Worm (Caenorhabditis elegans) whole organism, L1 larva: ENCODE data around the gene C18C4.7.

Experiments used
- C04F5.9 ChIP-seq: sonication (generic microtip); optimal IDR thresholded peaks from 2 replicates; lab custom pipeline; 2016; ENCODE audit warnings: missing genetic modification characterization, missing compliant biosample characterization
- C34B4.2 ChIP-seq: sonication (generic microtip); optimal IDR thresholded peaks from 2 replicates; lab custom pipeline; 2017; ENCODE audit warnings: mild to moderate bottlenecking, missing genetic modification characterization, missing compliant biosample characterization
- F16B12.6 ChIP-seq: fragments of 150-350 bp; optimal IDR thresholded peaks from 2 replicates; lab custom pipeline; 2014; ENCODE audit warnings: missing biosample characterization, missing genetic modification characterization
- aha-1 ChIP-seq: fragments of 150-350 bp; optimal IDR thresholded peaks from 2 replicates; lab custom pipeline; 2014; ENCODE audit warnings: missing biosample characterization, missing genetic modification characterization
- alr-1 ChIP-seq: fragments of 200-800 bp; sonication (Bioruptor generic); optimal IDR thresholded peaks from 2 replicates; lab custom pipeline; 2018; ENCODE audit warnings: borderline replicate concordance, mild to moderate bottlenecking, missing genetic modification characterization, missing compliant biosample characterization
- ama-1 ChIP-seq: fragments of 150-350 bp; optimal IDR thresholded peaks from 2 replicates; lab custom pipeline; 2014
- blmp-1 ChIP-seq: fragments of 150-350 bp; optimal IDR thresholded peaks from 2 replicates; lab custom pipeline; 2014; ENCODE audit warnings: missing biosample characterization, missing genetic modification characterization
- ceh-63 ChIP-seq: fragments of 200-800 bp; sonication (Bioruptor generic); optimal IDR thresholded peaks from 2 replicates; lab custom pipeline; 2018; ENCODE audit warnings: mild to moderate bottlenecking, missing genetic modification characterization, missing compliant biosample characterization
- ceh-82 ChIP-seq, 3 experiments: fragments of 150-350 bp in 1 of 3; sonication (generic microtip) in 2 of 3; optimal IDR thresholded peaks; 2 replicates each; lab custom pipeline; 2014 to 2017; ENCODE audit warnings: missing biosample characterization in 3 of 3, missing genetic modification characterization in 3 of 3
- ces-1 ChIP-seq: fragments of 150-350 bp; optimal IDR thresholded peaks from 2 replicates; lab custom pipeline; 2014; ENCODE audit warnings: missing biosample characterization, missing genetic modification reagents, missing genetic modification characterization
- dpl-1 ChIP-seq, 3 experiments: fragments of 150-350 bp in 2 of 3; sonication (generic microtip) in 1 of 3; optimal IDR thresholded peaks; 2 replicates each; lab custom pipeline; 2014 to 2017; ENCODE audit warnings: missing biosample characterization in 3 of 3, missing genetic modification characterization in 3 of 3, missing genetic modification reagents in 3 of 3
- dsc-1 ChIP-seq: sonication (generic microtip); optimal IDR thresholded peaks from 2 replicates; lab custom pipeline; 2016; ENCODE audit warnings: mild to moderate bottlenecking, missing genetic modification characterization, missing compliant biosample characterization
- efl-3 ChIP-seq: fragments of 200-800 bp; sonication (Bioruptor generic); optimal IDR thresholded peaks from 2 replicates; lab custom pipeline; 2018; ENCODE audit warnings: mild to moderate bottlenecking, missing genetic modification characterization, missing compliant biosample characterization
- egl-13 ChIP-seq: sonication (generic microtip); optimal IDR thresholded peaks from 2 replicates; lab custom pipeline; 2016; ENCODE audit warnings: missing genotype, missing genetic modification reagents, missing genetic modification characterization, missing compliant biosample characterization
- elt-2 ChIP-seq: sonication (generic microtip); optimal IDR thresholded peaks from 2 replicates; lab custom pipeline; 2016; ENCODE audit warnings: missing genetic modification characterization, mild to moderate bottlenecking, inconsistent platforms, missing compliant biosample characterization, missing genetic modification reagents
- elt-3 ChIP-seq, 6 experiments: fragments of 150-350 bp in 1 of 6; sonication (generic microtip); optimal IDR thresholded peaks; 2 replicates each; lab custom pipeline; 2017 to 2018; ENCODE audit warnings: missing biosample characterization in 6 of 6, missing genetic modification characterization in 6 of 6, inconsistent platforms in 1 of 6
- ets-5 ChIP-seq: fragments of 200-800 bp; sonication (Bioruptor generic); IDR thresholded peaks from 2 replicates; pipeline ENCODE4 v1.3.6; 2022; ENCODE audit warnings: missing genetic modification characterization, missing compliant biosample characterization
- fkh-10 ChIP-seq: sonication (generic microtip); optimal IDR thresholded peaks from 2 replicates; lab custom pipeline; 2017; ENCODE audit warnings: missing biosample characterization, missing genetic modification reagents, missing genetic modification characterization
- fkh-4 ChIP-seq: sonication (generic microtip); optimal IDR thresholded peaks from 2 replicates; lab custom pipeline; 2016; ENCODE audit warnings: missing compliant biosample characterization, missing genetic modification characterization, borderline replicate concordance
- fos-1 ChIP-seq: fragments of 150-350 bp; optimal IDR thresholded peaks from 2 replicates; lab custom pipeline; 2014; ENCODE audit warnings: missing biosample characterization, missing genetic modification characterization
- grh-1 ChIP-seq: fragments of 200-800 bp; sonication (Bioruptor generic); IDR thresholded peaks from 2 replicates; pipeline ENCODE4 v1.3.6; 2022; ENCODE audit warnings: missing genetic modification reagents, missing genetic modification characterization, missing compliant biosample characterization
- hlh-4 ChIP-seq: sonication (generic microtip); optimal IDR thresholded peaks from 2 replicates; lab custom pipeline; 2016; ENCODE audit warnings: mild to moderate bottlenecking, missing genetic modification characterization, missing compliant biosample characterization
- hpl-2 ChIP-seq: fragments of 150-350 bp; optimal IDR thresholded peaks from 2 replicates; lab custom pipeline; 2014; ENCODE audit warnings: missing biosample characterization, missing genetic modification reagents, missing genetic modification characterization
- jun-1 ChIP-seq: fragments of 150-350 bp; optimal IDR thresholded peaks from 2 replicates; lab custom pipeline; 2014; ENCODE audit warnings: missing biosample characterization, missing genetic modification reagents, missing genetic modification characterization
- lin-13 ChIP-seq: fragments of 150-350 bp; optimal IDR thresholded peaks from 2 replicates; lab custom pipeline; 2014; ENCODE audit warnings: missing biosample characterization, missing genetic modification reagents, missing genetic modification characterization
- lin-35 ChIP-seq, 2 experiments: fragments of 150-350 bp; optimal IDR thresholded peaks; 2 replicates each; lab custom pipeline; 2014; ENCODE audit warnings: missing biosample characterization in 2 of 2, missing genetic modification characterization in 2 of 2, missing genetic modification reagents in 2 of 2
- mab-9 ChIP-seq: fragments of 200-800 bp; sonication (Bioruptor generic); IDR thresholded peaks from 2 replicates; pipeline ENCODE4 v1.3.6; 2022; ENCODE audit warnings: missing genetic modification reagents, missing genetic modification characterization, missing compliant biosample characterization
- mdl-1 ChIP-seq, 2 experiments: fragments of 150-350 bp; optimal IDR thresholded peaks; 2 replicates each; lab custom pipeline; 2014 to 2017; ENCODE audit warnings: missing biosample characterization in 2 of 2, missing genetic modification characterization in 2 of 2, inconsistent platforms in 1 of 2
- mef-2 ChIP-seq: fragments of 150-350 bp; optimal IDR thresholded peaks from 2 replicates; lab custom pipeline; 2014; ENCODE audit warnings: missing biosample characterization, missing genetic modification characterization
- mep-1 ChIP-seq: fragments of 150-350 bp; optimal IDR thresholded peaks from 2 replicates; lab custom pipeline; 2014; ENCODE audit warnings: missing biosample characterization, missing genetic modification characterization
- nhr-19 ChIP-seq: fragments of 200-800 bp; sonication (Bioruptor generic); conservative IDR thresholded peaks from 2 replicates; pipeline ENCODE4 v1.3.6; 2022; ENCODE audit warnings: missing genetic modification characterization, missing compliant biosample characterization
- nhr-47 ChIP-seq: sonication (generic microtip); optimal IDR thresholded peaks from 2 replicates; lab custom pipeline; 2016; ENCODE audit warnings: mild to moderate bottlenecking, missing genetic modification characterization, moderate library complexity, missing compliant biosample characterization
- nhr-71 ChIP-seq: sonication (generic microtip); optimal IDR thresholded peaks from 2 replicates; lab custom pipeline; 2016; ENCODE audit warnings: mild to moderate bottlenecking, missing genetic modification characterization, moderate library complexity, missing compliant biosample characterization
- nhr-77 ChIP-seq: fragments of 150-350 bp; optimal IDR thresholded peaks from 2 replicates; lab custom pipeline; 2014; ENCODE audit warnings: missing biosample characterization, missing genetic modification characterization
- nhr-84 ChIP-seq: sonication (generic microtip); optimal IDR thresholded peaks from 2 replicates; lab custom pipeline; 2017; ENCODE audit warnings: missing biosample characterization, missing genetic modification characterization
- pqm-1 ChIP-seq: sonication (generic microtip); optimal IDR thresholded peaks from 3 replicates; lab custom pipeline; 2017; ENCODE audit warnings: missing biosample characterization, missing genetic modification characterization
- rnt-1 ChIP-seq: sonication (generic microtip); optimal IDR thresholded peaks from 2 replicates; lab custom pipeline; 2016; ENCODE audit warnings: mild to moderate bottlenecking, missing genetic modification characterization, moderate library complexity, missing compliant biosample characterization
- sox-4 ChIP-seq: sonication (generic microtip); optimal IDR thresholded peaks from 2 replicates; lab custom pipeline; 2016; ENCODE audit warnings: missing genetic modification characterization, missing compliant biosample characterization
- sup-37 ChIP-seq: fragments of 200-800 bp; sonication (Bioruptor generic); optimal IDR thresholded peaks from 2 replicates; lab custom pipeline; 2018; ENCODE audit warnings: mild to moderate bottlenecking, missing genetic modification characterization, missing compliant biosample characterization
- swsn-7 ChIP-seq: sonication (generic microtip); optimal IDR thresholded peaks from 2 replicates; lab custom pipeline; 2016; ENCODE audit warnings: missing genetic modification characterization, missing compliant biosample characterization
- tlp-1 ChIP-seq: fragments of 150-350 bp; optimal IDR thresholded peaks from 2 replicates; lab custom pipeline; 2014; ENCODE audit warnings: missing biosample characterization, missing genetic modification characterization
- unc-30 ChIP-seq: sonication (generic microtip); optimal IDR thresholded peaks from 2 replicates; lab custom pipeline; 2017; ENCODE audit warnings: missing biosample characterization, missing genetic modification characterization
- unc-62 ChIP-seq: fragments of 150-350 bp; optimal IDR thresholded peaks from 2 replicates; lab custom pipeline; 2014; ENCODE audit warnings: missing biosample characterization, missing genetic modification reagents, missing genetic modification characterization
- xbp-1 ChIP-seq: sonication (generic microtip); optimal IDR thresholded peaks from 2 replicates; lab custom pipeline; 2016; ENCODE audit warnings: missing genetic modification characterization, missing compliant biosample characterization
- zag-1 ChIP-seq: fragments of 150-350 bp; optimal IDR thresholded peaks from 2 replicates; lab custom pipeline; 2014; ENCODE audit warnings: missing biosample characterization, missing genetic modification characterization
- ztf-11 ChIP-seq, 2 experiments: sonication (generic microtip); optimal IDR thresholded peaks; 2 replicates each; lab custom pipeline; 2016 to 2017; ENCODE audit warnings: missing genetic modification characterization in 2 of 2, missing biosample characterization in 1 of 2, missing compliant biosample characterization in 1 of 2

The C18C4.7 gene

ce11 chrV:5596391-5597030 lies 29.5 kb upstream of the C18C4.7 start, which contains the start of gene zhit-1 (continued):
- TF ChIP-seq hpl-2 (GFP tag; lab: Kevin White, UChicago) (no peak), ceh-63 (no peak), blmp-1 (peak; percentile 4), unc-30 (no peak), mep-1 (peak; percentile 35), lin-13 (GFP tag; lab: Kevin White, UChicago) (no peak), elt-3 (tag; optimal IDR thresholded peaks at IDR 0.05; lab: Kevin White, UChicago) (no peak), mdl-1 (tag; optimal IDR thresholded peaks at IDR 0.05; lab: Kevin White, UChicago) (no peak), lin-35 (GFP tag; optimal IDR thresholded peaks at IDR 0.05; lab: Kevin White, UChicago) (peak; percentile 94 to 97), unc-62 (GFP tag; lab: Kevin White, UChicago) (no peak), mab-9 (GFP tag; lab: Robert Waterston, UW) (no peak), zag-1 (tag; lab: Kevin White, UChicago) (no peak), dsc-1 (tag; lab: Kevin White, UChicago) (no peak), nhr-71 (tag; lab: Kevin White, UChicago) (peak; percentile 47), sup-37 (no peak), fkh-10 (no peak), fkh-4 (tag; lab: Kevin White, UChicago) (no peak), dpl-1 (GFP tag; optimal IDR thresholded peaks at IDR 0.05; lab: Kevin White, UChicago) (peak; percentile 85 to 92 (median 89)), jun-1 (tag; lab: Kevin White, UChicago) (no peak), hlh-4 (tag; lab: Kevin White, UChicago) (no peak), ceh-82 (tag; optimal IDR thresholded peaks at IDR 0.05; lab: Kevin White, UChicago) (peak in 1 of 3 experiments; percentile 13), xbp-1 (tag; lab: Kevin White, UChicago) (peak; percentile 15), F16B12.6 (tag; lab: Kevin White, UChicago) (peak; percentile 50), fos-1 (no peak), pqm-1 (tag; lab: Kevin White, UChicago) (no peak), grh-1 (GFP tag; lab: Robert Waterston, UW) (no peak), elt-2 (tag; lab: Kevin White, UChicago) (no peak), nhr-47 (tag; lab: Kevin White, UChicago) (peak; percentile 52), sox-4 (tag; lab: Kevin White, UChicago) (no peak), nhr-77 (no peak), swsn-7 (tag; lab: Kevin White, UChicago) (no peak), rnt-1 (tag; lab: Kevin White, UChicago) (peak; percentile 24)

DNA sequence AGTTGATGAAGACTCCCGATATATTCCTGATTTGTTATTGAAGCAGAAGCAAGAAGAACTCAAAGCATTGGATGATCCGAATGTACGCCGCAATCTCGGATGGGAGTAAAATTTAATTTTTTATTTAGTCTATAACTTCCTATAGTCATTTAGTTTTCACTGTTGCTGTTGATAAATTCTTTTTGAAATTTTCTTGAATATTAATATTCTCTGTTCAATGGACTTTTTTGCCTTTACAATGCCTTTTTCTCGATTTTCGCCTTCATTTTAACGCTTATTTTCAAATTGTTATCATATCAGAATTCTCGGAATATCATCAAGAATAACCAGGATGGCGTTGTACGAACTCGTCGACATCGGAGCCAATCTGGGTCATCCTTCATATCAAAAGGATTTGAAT lies 27.3 kb upstream of the C18C4.7 start, which contains the start of gene crn-2:
TSS of gene crn-2 (plus strand) at position 301 of the 400 bp plus-strand sequence.
- TF ChIP-seq nhr-19 (GFP tag; lab: Robert Waterston, UW) (no peak), ets-5 (GFP tag; lab: Robert Waterston, UW) (no peak), efl-3 (GFP tag; lab: Kevin White, UChicago) (no peak), mdl-1 (tag; optimal IDR thresholded peaks at IDR 0.05; lab: Kevin White, UChicago) (no peak), C34B4.2 (tag; lab: Kevin White, UChicago) (no peak), fkh-10 (no peak), alr-1 (tag; lab: Kevin White, UChicago) (no peak), ama-1 (lab: Kevin White, UChicago) (no peak), egl-13 (tag; lab: Kevin White, UChicago) (no peak), nhr-84 (tag; lab: Kevin White, UChicago) (no peak), sup-37 (no peak), ztf-11 (tag; optimal IDR thresholded peaks at IDR 0.05; lab: Kevin White, UChicago) (no peak), sox-4 (tag; lab: Kevin White, UChicago) (no peak), ces-1 (GFP tag; lab: Kevin White, UChicago) (no peak), tlp-1 (tag; lab: Kevin White, UChicago) (no peak), C04F5.9 (tag; lab: Kevin White, UChicago) (no peak), mef-2 (tag; lab: Kevin White, UChicago) (no peak), aha-1 (tag; lab: Kevin White, UChicago) (no peak), dpl-1 (GFP tag; optimal IDR thresholded peaks at IDR 0.05; lab: Kevin White, UChicago) (no peak)
